Fruit fly (Drosophila melanogaster) whole organism, wandering third instar larva: ENCODE measurements around the gene CG4408.

Experiments used
- GATAd ChIP-seq: sonication (Bioruptor generic); optimal IDR thresholded peaks from 2 replicates; lab custom pipeline; 2016; ENCODE audit warnings: missing biosample characterization, missing genetic modification characterization
- Hnf4 ChIP-seq: fragments of 200-800 bp; sonication (Bioruptor generic); optimal IDR thresholded peaks from 2 replicates; lab custom pipeline; 2016; ENCODE audit warnings: missing biosample characterization, mild to moderate bottlenecking, missing genetic modification characterization
- Mio ChIP-seq: sonication (Bioruptor generic); optimal IDR thresholded peaks from 2 replicates; lab custom pipeline; 2016; ENCODE audit warnings: missing biosample characterization, missing genetic modification characterization
- Rel ChIP-seq, 2 experiments: fragments of 200-800 bp; sonication (Bioruptor generic) in 1 of 2; optimal IDR thresholded peaks; 2 replicates in 1 of 2; 3 replicates in 1 of 2; lab custom pipeline; 2016 to 2019; ENCODE audit warnings: mild to moderate bottlenecking in 2 of 2, missing biosample characterization in 2 of 2, missing genetic modification characterization in 2 of 2, moderate library complexity in 1 of 2
- br ChIP-seq: fragments of 200-800 bp; sonication (Bioruptor generic); optimal IDR thresholded peaks from 2 replicates; lab custom pipeline; 2016; ENCODE audit warnings: missing biosample characterization, missing genetic modification characterization
- dmrt93B ChIP-seq: fragments of 200-800 bp; sonication (Bioruptor generic); optimal IDR thresholded peaks from 2 replicates; lab custom pipeline; 2018; ENCODE audit warnings: missing biosample characterization, mild to moderate bottlenecking, missing genetic modification characterization
- dsf ChIP-seq: sonication (Bioruptor generic); optimal IDR thresholded peaks from 2 replicates; lab custom pipeline; 2016; ENCODE audit warnings: missing biosample characterization, missing genetic modification characterization, borderline replicate concordance
- fru ChIP-seq: fragments of 200-800 bp; sonication (Bioruptor generic); optimal IDR thresholded peaks from 3 replicates; lab custom pipeline; 2016; ENCODE audit warnings: missing biosample characterization, mild to moderate bottlenecking, missing genetic modification characterization
- h ChIP-seq: fragments of 200-800 bp; sonication (Bioruptor generic); optimal IDR thresholded peaks from 3 replicates; lab custom pipeline; 2016; ENCODE audit warnings: missing biosample characterization, mild to moderate bottlenecking, missing genetic modification characterization
- jim ChIP-seq: fragments of 175-275, 200-325 bp; sonication (Bioruptor generic); optimal IDR thresholded peaks from 2 replicates; lab custom pipeline; 2016; ENCODE audit warnings: missing biosample characterization, mild to moderate bottlenecking, missing genetic modification characterization
- psq ChIP-seq: fragments of 200-800 bp; sonication (Bioruptor generic); optimal IDR thresholded peaks from 3 replicates; lab custom pipeline; 2017; ENCODE audit warnings: missing biosample characterization, mild to moderate bottlenecking, missing genetic modification characterization, moderate library complexity
- rgr ChIP-seq: fragments of 200-800 bp; sonication (Bioruptor generic); optimal IDR thresholded peaks from 3 replicates; lab custom pipeline; 2016; ENCODE audit warnings: missing biosample characterization, mild to moderate bottlenecking, missing genetic modification characterization
- tai ChIP-seq: sonication (Bioruptor generic); optimal IDR thresholded peaks from 2 replicates; lab custom pipeline; 2016; ENCODE audit warnings: missing biosample characterization, missing genetic modification characterization

dm6 chr3R:23402508-23402907 lies 39.1 kb upstream of the CG4408 start, which contains the start of gene Ir94d:
- TF ChIP-seq fru (no peak), psq (GFP tag; lab: Kevin White, UChicago) (no peak), dmrt93B (no peak), Hnf4 (no peak), h (GFP tag; lab: Kevin White, UChicago) (no peak), br (GFP tag; lab: Kevin White, UChicago) (no peak), dsf (GFP tag; lab: Kevin White, UChicago) (no peak), rgr (GFP tag; lab: Kevin White, UChicago) (no peak), tai (no peak), Rel (GFP tag; optimal IDR thresholded peaks at IDR 0.05; lab: Kevin White, UChicago) (no peak), Rel (tag; optimal IDR thresholded peaks at IDR 0.05; lab: Kevin White, UChicago) (no peak), Mio (GFP tag; lab: Kevin White, UChicago) (no peak), jim (no peak), GATAd (no peak)
